Worm (Caenorhabditis elegans) whole organism, young adult: ENCODE measurements around the gene lys-7.

ENCODE experiments used
- B0261.1 ChIP-seq: sonication (generic microtip); optimal IDR thresholded peaks from 2 replicates; lab custom pipeline; 2016; ENCODE audit warnings: mild to moderate bottlenecking, missing genetic modification characterization, moderate library complexity, missing compliant biosample characterization
- F23B12.7 ChIP-seq: sonication (generic microtip); optimal IDR thresholded peaks from 2 replicates; lab custom pipeline; 2017; ENCODE audit warnings: missing genetic modification characterization, mild to moderate bottlenecking, missing compliant biosample characterization, antibody characterized with exemption, moderate library complexity; ENCODE audit not compliant: insufficient read depth
- F33H1.4 ChIP-seq: fragments of 200-800 bp; sonication (Bioruptor generic); IDR thresholded peaks from 2 replicates; pipeline ENCODE4 v1.3.6; 2022; ENCODE audit warnings: missing genetic modification reagents, missing genetic modification characterization, missing compliant biosample characterization
- F39B2.1 ChIP-seq: fragments of 200-800 bp; sonication (Bioruptor generic); IDR thresholded peaks from 2 replicates; pipeline ENCODE4 v1.3.6; 2022; ENCODE audit warnings: missing genetic modification reagents, missing genetic modification characterization, missing compliant biosample characterization
- F49E8.2 ChIP-seq: sonication (generic microtip); optimal IDR thresholded peaks from 3 replicates; lab custom pipeline; 2017; ENCODE audit warnings: missing genetic modification characterization, mild to moderate bottlenecking, missing compliant biosample characterization, antibody characterized with exemption, moderate library complexity; ENCODE audit not compliant: insufficient read depth
- F57C9.4 ChIP-seq: sonication (generic microtip); optimal IDR thresholded peaks from 2 replicates; lab custom pipeline; 2017; ENCODE audit warnings: mild to moderate bottlenecking, missing genetic modification characterization, missing compliant biosample characterization
- K11D2.4 ChIP-seq: fragments of 200-800 bp; sonication (Bioruptor generic); IDR thresholded peaks from 2 replicates; pipeline ENCODE4 v1.3.6; 2022; ENCODE audit warnings: missing genetic modification reagents, missing genetic modification characterization, missing compliant biosample characterization
- T26A5.8 ChIP-seq: sonication (generic microtip); optimal IDR thresholded peaks from 2 replicates; lab custom pipeline; 2016; ENCODE audit warnings: missing genetic modification characterization, missing compliant biosample characterization
- Y79H2A.3 ChIP-seq: fragments of 200-800 bp; sonication (Bioruptor generic); conservative IDR thresholded peaks from 2 replicates; pipeline ENCODE4 v1.3.6; 2022; ENCODE audit warnings: missing genetic modification reagents, missing genetic modification characterization, missing compliant biosample characterization
- aptf-2 ChIP-seq: fragments of 200-800 bp; sonication (Bioruptor generic); conservative IDR thresholded peaks from 2 replicates; pipeline ENCODE4 v1.3.6; 2022; ENCODE audit warnings: missing genetic modification reagents, missing genetic modification characterization, missing compliant biosample characterization
- atf-7 ChIP-seq: sonication (generic microtip); optimal IDR thresholded peaks from 2 replicates; lab custom pipeline; 2017; ENCODE audit warnings: mild to moderate bottlenecking, missing genetic modification characterization, missing compliant biosample characterization
- bed-1 ChIP-seq: fragments of 200-800 bp; sonication (Bioruptor generic); IDR thresholded peaks from 2 replicates; pipeline ENCODE4 v1.3.6; 2022; ENCODE audit warnings: missing genetic modification reagents, missing genetic modification characterization, missing compliant biosample characterization
- ccch-3 ChIP-seq: fragments of 200-800 bp; sonication (Bioruptor generic); optimal IDR thresholded peaks from 2 replicates; lab custom pipeline; 2018; ENCODE audit warnings: mild to moderate bottlenecking, missing genetic modification characterization, missing compliant biosample characterization
- cebp-2 ChIP-seq: fragments of 200-800 bp; sonication (Bioruptor generic); IDR thresholded peaks from 2 replicates; pipeline ENCODE4 v1.3.6; 2022; ENCODE audit warnings: missing genetic modification characterization, missing compliant biosample characterization
- die-1 ChIP-seq: sonication (generic microtip); optimal IDR thresholded peaks from 2 replicates; lab custom pipeline; 2016; ENCODE audit warnings: missing genotype, mild to moderate bottlenecking, missing genetic modification characterization, missing compliant biosample characterization
- egl-44 ChIP-seq: fragments of 200-800 bp; sonication (Bioruptor generic); IDR thresholded peaks from 2 replicates; pipeline ENCODE4 v1.3.6; 2022; ENCODE audit warnings: missing genetic modification reagents, missing genetic modification characterization, missing compliant biosample characterization
- gei-17 ChIP-seq: fragments of 200-800 bp; sonication (Bioruptor generic); optimal IDR thresholded peaks from 2 replicates; lab custom pipeline; 2018; ENCODE audit warnings: mild to moderate bottlenecking, missing genetic modification characterization, missing compliant biosample characterization
- hlh-26 ChIP-seq: fragments of 200-800 bp; sonication (Bioruptor generic); conservative IDR thresholded peaks from 2 replicates; pipeline ENCODE4 v1.3.6; 2022; ENCODE audit warnings: missing genetic modification reagents, missing genetic modification characterization, missing compliant biosample characterization
- hmg-1.2 ChIP-seq: fragments of 200-800 bp; sonication (Bioruptor generic); IDR thresholded peaks from 2 replicates; pipeline ENCODE4 v1.3.6; 2022; ENCODE audit warnings: missing genetic modification reagents, missing genetic modification characterization, missing compliant biosample characterization
- hsf-1 ChIP-seq: fragments of 200-800 bp; sonication (Bioruptor generic); IDR thresholded peaks from 2 replicates; pipeline ENCODE4 v1.3.6; 2022; ENCODE audit warnings: missing genetic modification reagents, missing genetic modification characterization, missing compliant biosample characterization
- lin-26 ChIP-seq: fragments of 200-800 bp; sonication (Bioruptor generic); IDR thresholded peaks from 2 replicates; pipeline ENCODE4 v1.3.6; 2022; ENCODE audit warnings: missing genetic modification reagents, missing genetic modification characterization, missing compliant biosample characterization
- lin-35 ChIP-seq, 3 experiments: fragments of 150-350 bp in 2 of 3; sonication (generic microtip) in 1 of 3; optimal IDR thresholded peaks; 2 replicates each; lab custom pipeline; 2014 to 2018; ENCODE audit warnings: missing biosample characterization in 3 of 3, missing genetic modification characterization in 3 of 3, missing genetic modification reagents in 3 of 3
- madf-10 ChIP-seq: sonication (generic microtip); optimal IDR thresholded peaks from 2 replicates; lab custom pipeline; 2016; ENCODE audit warnings: mild to moderate bottlenecking, missing genetic modification characterization, missing compliant biosample characterization
- madf-6 ChIP-seq: fragments of 200-800 bp; sonication (Bioruptor generic); IDR thresholded peaks from 2 replicates; pipeline ENCODE4 v1.3.6; 2022; ENCODE audit warnings: missing genetic modification reagents, missing genetic modification characterization, missing compliant biosample characterization
- mxl-1 ChIP-seq: sonication (generic microtip); optimal IDR thresholded peaks from 2 replicates; lab custom pipeline; 2016; ENCODE audit warnings: missing genetic modification characterization, missing compliant biosample characterization
- nfya-2 ChIP-seq: fragments of 200-800 bp; sonication (Bioruptor generic); IDR thresholded peaks from 2 replicates; pipeline ENCODE4 v1.3.6; 2022; ENCODE audit warnings: missing genetic modification reagents, missing genetic modification characterization, missing compliant biosample characterization
- nhr-27 ChIP-seq: fragments of 200-800 bp; sonication (Bioruptor generic); optimal IDR thresholded peaks from 2 replicates; lab custom pipeline; 2018; ENCODE audit warnings: mild to moderate bottlenecking, missing genetic modification characterization, moderate library complexity, missing compliant biosample characterization
- pha-4 ChIP-seq: fragments of 150-350 bp; sonication (generic microtip); optimal IDR thresholded peaks from 2 replicates; lab custom pipeline; 2014; ENCODE audit warnings: missing biosample characterization, missing genetic modification reagents, missing genetic modification characterization
- rcor-1 ChIP-seq: fragments of 200-800 bp; sonication (Bioruptor generic); IDR thresholded peaks from 2 replicates; pipeline ENCODE4 v1.3.6; 2022; ENCODE audit warnings: missing genetic modification reagents, missing genetic modification characterization, missing compliant biosample characterization
- rec-8 ChIP-seq, 2 experiments: sonication (generic microtip); optimal IDR thresholded peaks; 2 replicates each; lab custom pipeline; 2016; ENCODE audit warnings: mild to moderate bottlenecking in 2 of 2, missing genetic modification characterization in 2 of 2, missing genetic modification reagents in 2 of 2, missing genotype in 2 of 2, missing biosample characterization in 1 of 2, missing compliant biosample characterization in 1 of 2, moderate library complexity in 1 of 2
- sea-2 ChIP-seq: fragments of 200-800 bp; sonication (Bioruptor generic); IDR thresholded peaks from 2 replicates; pipeline ENCODE4 v1.3.6; 2022; ENCODE audit warnings: missing genetic modification characterization, missing compliant biosample characterization
- somi-1 ChIP-seq: fragments of 200-800 bp; sonication (Bioruptor generic); optimal IDR thresholded peaks from 2 replicates; lab custom pipeline; 2018; ENCODE audit warnings: mild to moderate bottlenecking, missing genetic modification characterization, missing compliant biosample characterization
- sptf-2 ChIP-seq: fragments of 200-800 bp; sonication (Bioruptor generic); optimal IDR thresholded peaks from 2 replicates; lab custom pipeline; 2018; ENCODE audit warnings: mild to moderate bottlenecking, missing genetic modification characterization, missing compliant biosample characterization
- tbp1 ChIP-seq: fragments of 200-800 bp; sonication (Bioruptor generic); optimal IDR thresholded peaks from 2 replicates; lab custom pipeline; 2018; ENCODE audit warnings: mild to moderate bottlenecking, missing genetic modification characterization, missing compliant biosample characterization
- tbx-9 ChIP-seq: sonication (generic microtip); optimal IDR thresholded peaks from 2 replicates; lab custom pipeline; 2016; ENCODE audit warnings: borderline replicate concordance, missing genetic modification characterization, inconsistent platforms, missing compliant biosample characterization
- ztf-22 ChIP-seq: fragments of 200-800 bp; sonication (Bioruptor generic); optimal IDR thresholded peaks from 2 replicates; lab custom pipeline; 2018; ENCODE audit warnings: mild to moderate bottlenecking, missing genetic modification characterization, moderate library complexity, missing compliant biosample characterization
- ztf-26 ChIP-seq: sonication (generic microtip); optimal IDR thresholded peaks from 2 replicates; lab custom pipeline; 2017; ENCODE audit warnings: missing genetic modification characterization, missing compliant biosample characterization
- ztf-28 ChIP-seq: fragments of 200-800 bp; sonication (Bioruptor generic); IDR thresholded peaks from 2 replicates; pipeline ENCODE4 v1.3.6; 2022; ENCODE audit warnings: missing genetic modification reagents, missing genetic modification characterization, missing compliant biosample characterization

lys-7 gene

ce11 chrV:3496880-3497279 lies 14.5 kb upstream of the lys-7 start, which contains the start of gene C07G3.15:
C07G3.15 (minus strand) TSS chrV:3496980.
- TF ChIP-seq ztf-26, result no peak
- no peak for TF ChIP-seq gei-17 (GFP tag; lab: Kevin White, UChicago)

DNA sequence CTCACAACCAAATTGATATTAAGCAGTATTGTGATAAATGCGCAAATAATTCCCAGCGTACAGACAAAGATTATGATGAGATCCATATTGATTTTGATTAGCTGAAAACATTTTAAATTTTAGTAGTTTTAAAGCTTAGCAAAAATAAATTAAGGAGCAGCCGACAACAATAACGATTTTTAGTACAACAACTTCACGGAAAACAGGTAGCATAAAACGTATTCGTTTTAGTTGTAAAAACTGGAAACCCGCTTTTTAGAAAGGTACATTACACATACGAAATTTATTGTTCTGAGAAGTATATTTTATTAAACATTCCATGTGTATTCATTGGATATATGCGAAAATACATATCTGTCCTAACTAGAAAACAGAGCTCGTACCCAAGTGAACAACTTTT lies 8.0 kb upstream of the lys-7 start, which contains the start of gene srbc-36:
Gene srbc-36 (minus strand): TSS at position 101 of the 400 bp plus-strand sequence.
- TF ChIP-seq nhr-27 (tag; lab: Kevin White, UChicago) (no peak), ztf-22 (no peak), F39B2.1 (GFP tag; lab: Robert Waterston, UW) (no peak), egl-44 (GFP tag; lab: Robert Waterston, UW) (no peak), Y79H2A.3 (no peak), F33H1.4 (GFP tag; lab: Robert Waterston, UW) (no peak), rec-8 (tag; optimal IDR thresholded peaks at IDR 0.05; lab: Kevin White, UChicago) (no peak), somi-1 (GFP tag; lab: Kevin White, UChicago) (no peak), gei-17 (GFP tag; lab: Kevin White, UChicago) (no peak), ccch-3 (GFP tag; lab: Kevin White, UChicago) (no peak), pha-4 (tag; lab: Kevin White, UChicago) (no peak), rcor-1 (GFP tag; lab: Robert Waterston, UW) (no peak), F57C9.4 (tag; lab: Kevin White, UChicago) (no peak)
- TF ChIP-seq, all 124 proteins: peak for 0

DNA sequence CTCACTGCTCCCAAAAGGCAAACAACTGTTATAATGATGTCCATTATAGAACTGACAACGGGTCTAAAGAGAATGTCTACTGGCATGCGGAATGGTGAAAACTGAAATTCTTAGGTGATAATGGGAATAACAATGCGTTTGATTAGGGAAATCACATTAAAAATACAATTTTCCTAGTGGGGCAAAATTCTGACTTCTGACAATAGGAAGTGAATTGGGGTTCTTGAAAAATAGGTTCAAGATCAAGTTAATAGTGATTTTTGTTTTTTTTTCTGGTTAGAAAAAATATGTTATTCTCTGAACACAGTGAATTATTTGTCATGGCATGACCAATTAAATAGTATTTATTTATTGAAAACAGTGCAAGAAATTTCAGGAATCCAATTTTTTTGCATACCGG lies 4.5 kb upstream of the lys-7 start, which contains the start of gene srbc-32:
Gene srbc-32 (minus strand): TSS at position 101 of the 400 bp plus-strand sequence.
- TF ChIP-seq T26A5.8 (tag; lab: Kevin White, UChicago) (no peak), cebp-2 (no peak), madf-10 (tag; lab: Kevin White, UChicago) (no peak), hsf-1 (GFP tag; lab: Robert Waterston, UW) (no peak), F39B2.1 (GFP tag; lab: Robert Waterston, UW) (no peak), F23B12.7 (tag; lab: Kevin White, UChicago) (no peak), hmg-1.2 (GFP tag; lab: Robert Waterston, UW) (no peak), tbx-9 (tag; lab: Kevin White, UChicago) (no peak), lin-26 (GFP tag; lab: Robert Waterston, UW) (no peak)

ce11 chrV:3484702-3485101 lies 2.3 kb upstream of the lys-7 start, which contains the start of gene srbc-33:
srbc-33 (minus strand) TSS chrV:3484802.
- TF ChIP-seq bed-1 (GFP tag; lab: Robert Waterston, UW) (no peak), ccch-3 (GFP tag; lab: Kevin White, UChicago) (no peak), F57C9.4 (tag; lab: Kevin White, UChicago) (no peak), Y79H2A.3 (no peak), sea-2 (GFP tag; lab: Robert Waterston, UW) (no peak)

ce11 chrV:3480346-3480745 lies 2.1 kb downstream of the lys-7 start, which contains the start of gene srbc-30:
srbc-30 (minus strand) TSS chrV:3480446.
- TF ChIP-seq F57C9.4 (tag; lab: Kevin White, UChicago) (no peak), F49E8.2 (tag; lab: Kevin White, UChicago) (no peak), tbp1 (GFP tag; lab: Kevin White, UChicago) (no peak), atf-7 (tag; lab: Kevin White, UChicago) (no peak), K11D2.4 (GFP tag; lab: Robert Waterston, UW) (no peak), aptf-2 (GFP tag; lab: Robert Waterston, UW) (no peak), ztf-28 (GFP tag; lab: Robert Waterston, UW) (no peak), gei-17 (GFP tag; lab: Kevin White, UChicago) (no peak), pha-4 (tag; lab: Kevin White, UChicago) (no peak), lin-35 (GFP tag; optimal IDR thresholded peaks at IDR 0.05; lab: Kevin White, UChicago) (no peak), sptf-2 (no peak), madf-6 (no peak), mxl-1 (tag; lab: Kevin White, UChicago) (no peak), die-1 (tag; lab: Kevin White, UChicago) (no peak), nhr-27 (tag; lab: Kevin White, UChicago) (no peak), B0261.1 (tag; lab: Kevin White, UChicago) (no peak), hlh-26 (GFP tag; lab: Robert Waterston, UW) (no peak), ztf-26 (no peak), nfya-2 (GFP tag; lab: Robert Waterston, UW) (no peak)
